Fruit fly (Drosophila melanogaster) whole organism, embryonic: Measurements from ENCODE around the gene SelT.
A peak's percentile ranks its signal among the peaks of the same experiment; 100 is the strongest.

Experiments used
- CG10147 ChIP-seq: fragments of 200-800 bp; sonication (Bioruptor generic); optimal IDR thresholded peaks from 2 replicates; lab custom pipeline; 2019; ENCODE audit warnings: missing biosample characterization, mild to moderate bottlenecking, missing genetic modification characterization, moderate library complexity
- CG11093 ChIP-seq: fragments of 200-800 bp; sonication (Bioruptor generic); IDR thresholded peaks from 3 replicates; pipeline ENCODE4 v1.3.6; 2022; ENCODE audit warnings: missing biosample characterization, missing genetic modification characterization
- CG11247 ChIP-seq: fragments of 200-800 bp; sonication (Bioruptor generic); IDR thresholded peaks from 2 replicates; pipeline ENCODE4 v1.3.6; 2022; ENCODE audit warnings: missing biosample characterization, missing genetic modification characterization
- CG12155 ChIP-seq: fragments of 200-800 bp; sonication (Bioruptor generic); optimal IDR thresholded peaks from 3 replicates; lab custom pipeline; 2016; ENCODE audit warnings: missing biosample characterization, missing genetic modification characterization
- CG12744 ChIP-seq: fragments of 200-800 bp; sonication (Bioruptor generic); optimal IDR thresholded peaks from 2 replicates; lab custom pipeline; 2016; ENCODE audit warnings: missing biosample characterization, missing genetic modification characterization
- CG13424 ChIP-seq: fragments of 200-800 bp; sonication (Bioruptor generic); optimal IDR thresholded peaks from 2 replicates; lab custom pipeline; 2019; ENCODE audit warnings: missing biosample characterization, mild to moderate bottlenecking, missing genetic modification characterization, moderate library complexity
- CG13775 ChIP-seq: fragments of 200-800 bp; sonication (Bioruptor generic); optimal IDR thresholded peaks from 3 replicates; lab custom pipeline; 2017; ENCODE audit warnings: missing biosample characterization, mild to moderate bottlenecking, missing genetic modification characterization
- CG14050 ChIP-seq: fragments of 200-800 bp; sonication (Bioruptor generic); IDR thresholded peaks from 3 replicates; pipeline ENCODE4 v1.3.6; 2022; ENCODE audit warnings: missing biosample characterization, missing genetic modification characterization
- CG14441 ChIP-seq: fragments of 200-800 bp; sonication (Bioruptor generic); IDR thresholded peaks from 2 replicates; pipeline ENCODE4 v1.3.6; 2022; ENCODE audit warnings: missing biosample characterization, missing genetic modification characterization
- CG15601 ChIP-seq: fragments of 200-800 bp; sonication (Bioruptor generic); optimal IDR thresholded peaks from 3 replicates; lab custom pipeline; 2019; ENCODE audit warnings: missing biosample characterization, mild to moderate bottlenecking, missing genetic modification characterization, moderate library complexity
- CG1602 ChIP-seq: fragments of 200-800 bp; sonication (Bioruptor generic); optimal IDR thresholded peaks from 3 replicates; lab custom pipeline; 2016; ENCODE audit warnings: missing biosample characterization, missing genetic modification characterization
- CG1647 ChIP-seq: fragments of 200-800 bp; sonication (Bioruptor generic); optimal IDR thresholded peaks from 3 replicates; lab custom pipeline; 2016; ENCODE audit warnings: missing biosample characterization, missing genetic modification characterization
- CG18262 ChIP-seq: fragments of 200-800 bp; optimal IDR thresholded peaks from 3 replicates; lab custom pipeline; 2019; ENCODE audit warnings: missing biosample characterization, mild to moderate bottlenecking, missing genetic modification characterization, moderate library complexity
- CG31388 ChIP-seq: fragments of 200-800 bp; sonication (Bioruptor generic); optimal IDR thresholded peaks from 2 replicates; lab custom pipeline; 2016; ENCODE audit warnings: missing biosample characterization, missing genetic modification characterization
- CG4424 ChIP-seq: fragments of 200-800 bp; sonication (Bioruptor generic); optimal IDR thresholded peaks from 3 replicates; lab custom pipeline; 2016; ENCODE audit warnings: missing biosample characterization, missing genetic modification characterization
- CG4820 ChIP-seq: fragments of 200-800 bp; sonication (Bioruptor generic); optimal IDR thresholded peaks from 3 replicates; lab custom pipeline; 2016; ENCODE audit warnings: missing biosample characterization, missing genetic modification characterization
- CG6683 ChIP-seq: fragments of 200-800 bp; sonication (Bioruptor generic); optimal IDR thresholded peaks from 2 replicates; lab custom pipeline; 2017; ENCODE audit warnings: missing biosample characterization, mild to moderate bottlenecking, missing genetic modification characterization, missing genetic modification reagents
- CG6854 ChIP-seq: fragments of 200-800 bp; sonication (Bioruptor generic); optimal IDR thresholded peaks from 3 replicates; lab custom pipeline; 2017; ENCODE audit warnings: missing biosample characterization, mild to moderate bottlenecking, missing genetic modification characterization
- D ChIP-seq, 2 experiments: fragments of 200-800 bp in 1 of 2; fragments of >200 bp in 1 of 2; sonication (Bioruptor generic) in 1 of 2; optimal IDR thresholded peaks; 2 replicates in 1 of 2; 3 replicates in 1 of 2; lab custom pipeline; 2017; ENCODE audit warnings: mild to moderate bottlenecking in 1 of 2, missing biosample characterization in 1 of 2, missing genetic modification characterization in 1 of 2, missing genetic modification reagents in 1 of 2
- Doc2 ChIP-seq: fragments of 200-800 bp; sonication (Bioruptor generic); IDR thresholded peaks from 2 replicates; pipeline ENCODE4 v1.3.6; 2022; ENCODE audit warnings: missing biosample characterization, missing genetic modification characterization
- Dp ChIP-seq: fragments of 200-800 bp; sonication (Bioruptor generic); optimal IDR thresholded peaks from 2 replicates; lab custom pipeline; 2018; ENCODE audit warnings: missing biosample characterization, mild to moderate bottlenecking, missing genetic modification characterization, moderate library complexity
- Fer2 ChIP-seq: fragments of 200-800 bp; sonication (Bioruptor generic); optimal IDR thresholded peaks from 2 replicates; lab custom pipeline; 2018; ENCODE audit warnings: missing biosample characterization, mild to moderate bottlenecking, missing genetic modification characterization, moderate library complexity
- H15 ChIP-seq: fragments of 200-800 bp; sonication (Bioruptor generic); IDR thresholded peaks from 3 replicates; pipeline ENCODE4 v1.3.6; 2022; ENCODE audit warnings: missing biosample characterization, missing genetic modification characterization
- H2.0 ChIP-seq: fragments of 200-800 bp; sonication (Bioruptor generic); IDR thresholded peaks from 2 replicates; pipeline ENCODE4 v1.3.6; 2022; ENCODE audit warnings: missing biosample characterization, missing genetic modification characterization
- HLH4C ChIP-seq: fragments of 200-800 bp; sonication (Bioruptor generic); IDR thresholded peaks from 3 replicates; pipeline ENCODE4 v1.3.6; 2022; ENCODE audit warnings: missing biosample characterization, missing genetic modification characterization; ENCODE audit not compliant: partially characterized antibody
- Kr ChIP-seq: fragments of 200-800 bp; sonication (Bioruptor generic); optimal IDR thresholded peaks from 2 replicates; lab custom pipeline; 2017; ENCODE audit warnings: missing biosample characterization, mild to moderate bottlenecking, missing genetic modification characterization
- Mes4 ChIP-seq: fragments of 200-800 bp; sonication (Bioruptor generic); optimal IDR thresholded peaks from 2 replicates; lab custom pipeline; 2016; ENCODE audit warnings: missing biosample characterization, missing genetic modification characterization
- NFAT ChIP-seq: fragments of 200-800 bp; sonication (Bioruptor generic); IDR thresholded peaks from 2 replicates; pipeline ENCODE4 v1.3.6; 2022; ENCODE audit warnings: missing biosample characterization, missing genetic modification characterization
- Nf-YC ChIP-seq: fragments of 200-800 bp; optimal IDR thresholded peaks from 3 replicates; lab custom pipeline; 2019; ENCODE audit warnings: missing biosample characterization, mild to moderate bottlenecking, missing genetic modification characterization, moderate library complexity
- NfI ChIP-seq: fragments of 200-800 bp; sonication (Bioruptor generic); optimal IDR thresholded peaks from 3 replicates; lab custom pipeline; 2018; ENCODE audit warnings: missing biosample characterization, mild to moderate bottlenecking, missing genetic modification characterization, moderate library complexity
- Poxn ChIP-seq: fragments of 200-800 bp; sonication (Bioruptor generic); IDR thresholded peaks from 2 replicates; pipeline ENCODE4 v1.3.6; 2022; ENCODE audit warnings: missing biosample characterization, missing genetic modification characterization
- ap ChIP-seq: fragments of 200-800 bp; sonication (Bioruptor generic); IDR thresholded peaks from 2 replicates; pipeline ENCODE4 v1.3.6; 2022; ENCODE audit warnings: missing biosample characterization, missing genetic modification characterization
- bab2 ChIP-seq: fragments of 200-800 bp; sonication (Bioruptor generic); optimal IDR thresholded peaks from 2 replicates; lab custom pipeline; 2016; ENCODE audit warnings: missing biosample characterization, missing genetic modification characterization
- crol ChIP-seq: fragments of 200-800 bp; sonication (Bioruptor generic); IDR thresholded peaks from 2 replicates; pipeline ENCODE4 v1.3.6; 2022; ENCODE audit warnings: missing biosample characterization, missing genetic modification characterization
- danr ChIP-seq: fragments of 200-800 bp; sonication (Bioruptor generic); IDR thresholded peaks from 2 replicates; pipeline ENCODE4 v1.3.6; 2022; ENCODE audit warnings: missing biosample characterization, missing genetic modification characterization
- dmrt99B ChIP-seq: fragments of 200-800 bp; sonication (Bioruptor generic); optimal IDR thresholded peaks from 2 replicates; lab custom pipeline; 2018; ENCODE audit warnings: missing biosample characterization, mild to moderate bottlenecking, missing genetic modification characterization, moderate library complexity
- ftz-f1 ChIP-seq: fragments of 200-800 bp; sonication (Bioruptor generic); optimal IDR thresholded peaks from 2 replicates; lab custom pipeline; 2016; ENCODE audit warnings: missing biosample characterization, missing genetic modification characterization
- gfzf ChIP-seq: fragments of 200-800 bp; sonication (Bioruptor generic); optimal IDR thresholded peaks from 2 replicates; lab custom pipeline; 2016; ENCODE audit warnings: missing biosample characterization, mild to moderate bottlenecking, missing genetic modification characterization, moderate library complexity
- gro ChIP-seq: fragments of 200-800 bp; sonication (Bioruptor generic); optimal IDR thresholded peaks from 2 replicates; lab custom pipeline; 2016; ENCODE audit warnings: missing biosample characterization, missing genetic modification characterization
- hb ChIP-seq: fragments of 200-800 bp; sonication (Bioruptor generic); IDR thresholded peaks from 3 replicates; pipeline ENCODE4 v1.3.6; 2022; ENCODE audit warnings: missing biosample characterization, missing genetic modification characterization; ENCODE audit not compliant: partially characterized antibody
- onecut ChIP-seq: fragments of 200-800 bp; sonication (Bioruptor generic); IDR thresholded peaks from 2 replicates; pipeline ENCODE4 v1.3.6; 2022; ENCODE audit warnings: missing biosample characterization, missing genetic modification characterization
- phol ChIP-seq: fragments of 200-800 bp; sonication (Bioruptor generic); optimal IDR thresholded peaks from 3 replicates; lab custom pipeline; 2018; ENCODE audit warnings: missing biosample characterization, mild to moderate bottlenecking, missing genetic modification characterization, moderate library complexity
- sc ChIP-seq, 3 experiments: fragments of >200 bp in 2 of 3; fragments of 200-800 bp in 1 of 3; sonication (Bioruptor generic) in 1 of 3; optimal IDR thresholded peaks; 2 replicates in 2 of 3; 3 replicates in 1 of 3; lab custom pipeline; 2017; ENCODE audit warnings: mild to moderate bottlenecking in 1 of 3, missing biosample characterization in 1 of 3, missing genetic modification characterization in 1 of 3, missing genetic modification reagents in 1 of 3
- stc ChIP-seq: fragments of 200-800 bp; sonication (Bioruptor generic); IDR thresholded peaks from 2 replicates; pipeline ENCODE4 v1.3.6; 2022; ENCODE audit warnings: missing biosample characterization, missing genetic modification characterization
- stwl ChIP-seq: fragments of 200-800 bp; sonication (Bioruptor generic); optimal IDR thresholded peaks from 3 replicates; lab custom pipeline; 2018; ENCODE audit warnings: missing biosample characterization, mild to moderate bottlenecking, missing genetic modification characterization, moderate library complexity
- sug ChIP-seq: fragments of 200-800 bp; optimal IDR thresholded peaks from 2 replicates; lab custom pipeline; 2019; ENCODE audit warnings: missing biosample characterization, mild to moderate bottlenecking, missing genetic modification characterization, moderate library complexity
- ttk ChIP-seq: fragments of 200-800 bp; sonication (Bioruptor generic); IDR thresholded peaks from 2 replicates; pipeline ENCODE4 v2.1.2; 2022; ENCODE audit warnings: missing biosample characterization, missing genetic modification characterization
- tx ChIP-seq: fragments of 200-800 bp; sonication (Bioruptor generic); optimal IDR thresholded peaks from 2 replicates; lab custom pipeline; 2016; ENCODE audit warnings: missing biosample characterization, missing genetic modification characterization
- zen ChIP-seq: fragments of 200-800 bp; sonication (Bioruptor generic); optimal IDR thresholded peaks from 3 replicates; lab custom pipeline; 2018; ENCODE audit warnings: missing biosample characterization, mild to moderate bottlenecking, missing genetic modification characterization, moderate library complexity

SelT gene

DNA sequence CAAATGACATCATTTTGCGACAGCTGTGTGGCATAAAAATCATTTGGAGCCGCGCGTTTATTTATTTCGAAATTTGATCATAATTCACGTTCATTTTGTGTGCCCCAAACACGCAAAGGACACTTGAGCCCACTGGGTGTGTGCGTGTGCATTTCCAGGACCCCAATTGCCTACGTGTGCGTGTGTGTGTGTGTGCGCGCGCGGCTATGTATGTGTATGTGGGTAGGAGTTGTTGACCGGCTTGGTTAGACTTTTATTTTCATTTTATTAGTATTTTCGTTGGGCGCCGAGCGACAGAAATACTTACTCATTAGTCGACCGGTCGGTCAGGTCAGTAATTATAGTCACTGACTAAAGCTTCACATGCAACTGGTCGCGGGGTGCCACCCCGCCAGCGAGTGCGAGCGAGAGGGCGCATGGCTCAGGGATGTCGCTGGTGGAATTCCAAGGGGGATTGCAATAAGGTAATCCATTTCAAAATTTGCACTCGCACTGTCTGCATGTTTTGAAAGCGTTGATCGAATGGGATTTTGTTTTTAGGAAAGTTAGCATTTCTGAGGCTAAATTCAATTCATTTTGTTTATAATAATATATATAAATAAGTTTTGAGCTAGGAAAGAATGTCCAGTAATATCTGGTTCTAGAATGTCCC, 32.9 kb downstream of the SelT start (continued):
- TF ChIP-seq ap = no peak
- TF ChIP-seq CG31388 (GFP tag; lab: Kevin White, UChicago) = no peak
- TF ChIP-seq ttk (GFP tag; lab: Robert Waterston, UW) = peak; percentile 43
- TF ChIP-seq CG12155 (GFP tag; lab: Kevin White, UChicago) = peak; percentile 40
- TF ChIP-seq ftz-f1 (GFP tag; lab: Kevin White, UChicago) = no peak
- peak; percentile 50 for TF ChIP-seq dmrt99B
- no peak for TF ChIP-seq Dp
- peak; percentile 46 for TF ChIP-seq CG13775 (GFP tag; lab: Kevin White, UChicago)
- no peak for TF ChIP-seq Doc2
- peak; percentile 32; the same call in 1 of the 2 replicates for TF ChIP-seq CG11247 (GFP tag; lab: Robert Waterston, UW)
- peak; percentile 62; the same call in 1 of the 2 replicates for TF ChIP-seq NFAT (GFP tag; lab: Robert Waterston, UW)
- TF ChIP-seq CG1602 (GFP tag; lab: Kevin White, UChicago) = peak; percentile 2
- TF ChIP-seq CG11093 = no peak
- peak; percentile 9 for TF ChIP-seq CG1647 (GFP tag; lab: Kevin White, UChicago)
- TF ChIP-seq NfI = peak; percentile 62
- no peak for TF ChIP-seq onecut (GFP tag; lab: Robert Waterston, UW)
- TF ChIP-seq tx (GFP tag; lab: Kevin White, UChicago) = no peak
- TF ChIP-seq CG4820 (GFP tag; lab: Kevin White, UChicago) = peak; percentile 32
- TF ChIP-seq bab2 (GFP tag; lab: Kevin White, UChicago) = no peak
- no peak for TF ChIP-seq Mes4 (GFP tag; lab: Kevin White, UChicago)
- TF ChIP-seq Poxn (GFP tag; lab: Robert Waterston, UW) = no peak
- no peak for TF ChIP-seq hb (GFP tag; lab: Robert Waterston, UW)
- TF ChIP-seq H2.0 (GFP tag; lab: Robert Waterston, UW) = 0 out of 2 replicates have a peak, but pooled peaks have one; percentile 23
- TF ChIP-seq D (optimal IDR thresholded peaks at IDR 0.05; lab: Kevin White, UChicago) = no peak
- peak; percentile 46 for TF ChIP-seq D (GFP tag; optimal IDR thresholded peaks at IDR 0.05; lab: Kevin White, UChicago)
- no peak for TF ChIP-seq gfzf (GFP tag; lab: Kevin White, UChicago)
- no peak for TF ChIP-seq Kr (GFP tag; lab: Kevin White, UChicago)
- TF ChIP-seq Fer2 (tag; lab: Kevin White, UChicago) = no peak
- no peak for TF ChIP-seq danr
- peak; percentile 34 for TF ChIP-seq phol (tag; lab: Kevin White, UChicago)
- TF ChIP-seq CG12744 (GFP tag; lab: Kevin White, UChicago) = no peak
- no peak for TF ChIP-seq zen (tag; lab: Kevin White, UChicago)
- TF ChIP-seq CG6683 (GFP tag; lab: Kevin White, UChicago) = no peak
- peak; percentile 41 for TF ChIP-seq CG4424 (GFP tag; lab: Kevin White, UChicago)
- TF ChIP-seq gro (GFP tag; lab: Kevin White, UChicago) = no peak
- no peak for TF ChIP-seq HLH4C
- peak; percentile 4 for TF ChIP-seq CG15601
- TF ChIP-seq stwl = no peak
- TF ChIP-seq sc (optimal IDR thresholded peaks at IDR 0.05; lab: Kevin White, UChicago) = no peak
- TF ChIP-seq sc (GFP tag; optimal IDR thresholded peaks at IDR 0.05; lab: Kevin White, UChicago) = no peak
- peak; percentile 51 for TF ChIP-seq CG13424
- peak; percentile 14 for TF ChIP-seq Nf-YC
- TF ChIP-seq H15 (GFP tag; lab: Robert Waterston, UW) = no peak
- TF ChIP-seq CG18262 (tag; lab: Kevin White, UChicago) = peak; percentile 39
- peak; percentile 74 for TF ChIP-seq crol
- no peak for TF ChIP-seq sug (tag; lab: Kevin White, UChicago)
- peak; percentile 55 for TF ChIP-seq CG14441 (GFP tag; lab: Robert Waterston, UW)
- peak; percentile 50; the same call in 2 of the 3 replicates for TF ChIP-seq CG14050
- peak; percentile 60 for TF ChIP-seq stc (GFP tag; lab: Robert Waterston, UW)
- TF ChIP-seq CG6854 (GFP tag; lab: Kevin White, UChicago) = no peak
- TF ChIP-seq CG10147 = no peak
